Fruit fly (Drosophila melanogaster) whole organism, larva: Measurements from ENCODE around the gene Eno.

ENCODE experiments used
- noc ChIP-seq: fragments of 200-800 bp; sonication (Bioruptor generic); optimal IDR thresholded peaks from 3 replicates; lab custom pipeline; 2019; ENCODE audit warnings: missing biosample characterization, mild to moderate bottlenecking, missing genetic modification characterization, moderate library complexity

Eno gene

dm6 chr2L:1729607-1730011 lies at the start of gene Eno, which contains the start of gene CG31937:
Eno (minus strand) TSS chr2L:1729636.
CG31937 (plus strand) TSS chr2L:1729887.
- peak; percentile 74 for TF ChIP-seq noc (tag; lab: Kevin White, UChicago)

- TF ChIP-seq noc (tag; lab: Kevin White, UChicago) = no peak
These were observed 29.4 kb upstream of the Eno start, which contains the start of gene CG17650 for dm6 chr2L:1758853-1759252. CG17650 (minus strand) TSS chr2L:1759093.

dm6 chr2L:1756351-1756750 lies 26.9 kb upstream of the Eno start, which contains the start of gene Gr22f:
Gr22f (minus strand) TSS chr2L:1756451.
- TF ChIP-seq noc (tag; lab: Kevin White, UChicago) = no peak

dm6 chr2L:1751953-1752352 lies 22.5 kb upstream of the Eno start, which contains the start of the genes CG17712 and CG17648:
CG17712 (minus strand) TSS chr2L:1752122.
CG17648 (plus strand) TSS chr2L:1752308.
- no peak for TF ChIP-seq noc (tag; lab: Kevin White, UChicago)

- TF ChIP-seq noc (tag; lab: Kevin White, UChicago) = no peak
These were observed 19.0 kb upstream of the Eno start for dm6 chr2L:1748410-1748809.

- TF ChIP-seq noc (tag; lab: Kevin White, UChicago) = peak; percentile 54
These were observed 14.4 kb upstream of the Eno start for dm6 chr2L:1743800-1744199.

dm6 chr2L:1740095-1740494 lies 10.7 kb upstream of the Eno start:
- no peak for TF ChIP-seq noc (tag; lab: Kevin White, UChicago)

dm6 chr2L:1738054-1738453 lies 8.6 kb upstream of the Eno start:
- TF ChIP-seq noc (tag; lab: Kevin White, UChicago) = no peak

- peak; percentile 84 for TF ChIP-seq noc (tag; lab: Kevin White, UChicago)
These were observed 7.7 kb upstream of the Eno start for dm6 chr2L:1737057-1737581.

- TF ChIP-seq noc (tag; lab: Kevin White, UChicago) = no peak
These were observed 5.7 kb upstream of the Eno start for dm6 chr2L:1735133-1735532.

dm6 chr2L:1733155-1733813 lies 3.8 kb upstream of the Eno start:
- no peak for TF ChIP-seq noc (tag; lab: Kevin White, UChicago)

dm6 chr2L:1732189-1732588 lies 2.8 kb upstream of the Eno start, which contains the start of the genes CG17652 and CG17646:
CG17652 (minus strand) TSS chr2L:1732356.
CG17646 (plus strand) TSS chr2L:1732524.
- TF ChIP-seq noc (tag; lab: Kevin White, UChicago) = no peak

dm6 chr2L:1730914-1731313 lies 1.5 kb upstream of the Eno start:
- TF ChIP-seq noc (tag; lab: Kevin White, UChicago) = peak; percentile 80

- no peak for TF ChIP-seq noc (tag; lab: Kevin White, UChicago)
These were observed 854 bp downstream of the Eno start, which contains the start of gene Rrp40 for dm6 chr2L:1728620-1728944. Rrp40 (plus strand) TSS chr2L:1728732.

dm6 chr2L:1727826-1728619 lies 1.4 kb downstream of the Eno start:
- peak; percentile 100 for TF ChIP-seq noc (tag; lab: Kevin White, UChicago)

- TF ChIP-seq noc (tag; lab: Kevin White, UChicago) = no peak
These were observed 2.1 kb downstream of the Eno start for dm6 chr2L:1727162-1727825.
